2 worm cellular contexts compared by ENCODE assay signal in the genomic region with DNA sequence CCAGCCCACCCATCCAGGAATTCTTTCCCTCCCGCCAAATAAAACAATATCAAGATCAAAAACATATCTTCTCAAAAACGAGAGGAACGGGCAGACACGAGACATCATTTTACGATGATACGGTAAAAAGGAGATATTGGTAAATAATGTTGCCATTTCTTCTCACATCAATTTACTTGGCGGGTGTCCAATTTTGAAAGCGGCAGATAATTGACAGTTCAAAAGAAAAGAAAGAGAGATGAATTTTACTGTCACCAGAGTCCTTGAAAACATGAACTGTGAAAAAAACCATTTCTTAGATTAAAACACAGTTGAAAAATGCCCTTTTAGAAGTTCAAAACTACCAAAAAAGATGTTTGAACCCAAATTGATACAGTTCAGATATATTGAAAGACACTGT.
TF ChIP-seq lines count a peak whose summit lies in the region.

No protein-coding gene starts in this region.

TF ChIP-seq in whole organism, L1 larva, 84 proteins besides CTCF, POLR2A, EP300 and RAD21 (continued from another document):
- TF ChIP-seq nhr-77 (tag; optimal IDR thresholded peaks at IDR 0.05; lab: Kevin White, UChicago) = no peak
- TF ChIP-seq mef-2 (tag; optimal IDR thresholded peaks at IDR 0.05; lab: Kevin White, UChicago) = no peak
- no peak for TF ChIP-seq irx-1 (tag; optimal IDR thresholded peaks at IDR 0.05; lab: Kevin White, UChicago)
- TF ChIP-seq F16B12.6 (tag; optimal IDR thresholded peaks at IDR 0.05; lab: Kevin White, UChicago) = no peak
- peak; percentile 5 for TF ChIP-seq rnt-1 (tag; optimal IDR thresholded peaks at IDR 0.05; lab: Kevin White, UChicago)
- TF ChIP-seq C16A3.4 (tag; optimal IDR thresholded peaks at IDR 0.05; lab: Kevin White, UChicago) = no peak
- TF ChIP-seq unc-130 (tag; optimal IDR thresholded peaks at IDR 0.05; lab: Kevin White, UChicago) = no peak
- peak in 1 of 2 experiments; percentile 23 for TF ChIP-seq lsy-2 (tag; optimal IDR thresholded peaks at IDR 0.05; lab: Kevin White, UChicago)
- TF ChIP-seq aly-2 (tag; optimal IDR thresholded peaks at IDR 0.05; lab: Kevin White, UChicago) = no peak
- TF ChIP-seq nhr-19 (GFP tag; conservative IDR thresholded peaks at IDR 0.05; lab: Robert Waterston, UW) = peak; percentile 12; the same call in 1 of the 2 replicates
- peak; percentile 67 for TF ChIP-seq nhr-71 (tag; optimal IDR thresholded peaks at IDR 0.05; lab: Kevin White, UChicago)
- no peak for TF ChIP-seq lin-35 (GFP tag; optimal IDR thresholded peaks at IDR 0.05; lab: Kevin White, UChicago)
- no peak for TF ChIP-seq ceh-82 (tag; optimal IDR thresholded peaks at IDR 0.05; lab: Kevin White, UChicago)
- TF ChIP-seq elt-3 (tag; optimal IDR thresholded peaks at IDR 0.05; lab: Kevin White, UChicago) = peak in 2 of 6 experiments; percentile 25 to 50
- no peak for TF ChIP-seq swsn-7 (tag; optimal IDR thresholded peaks at IDR 0.05; lab: Kevin White, UChicago)
- no peak for TF ChIP-seq ceh-90 (tag; optimal IDR thresholded peaks at IDR 0.05; lab: Kevin White, UChicago)
- no peak for TF ChIP-seq nhr-11 (tag; optimal IDR thresholded peaks at IDR 0.05; lab: Kevin White, UChicago)
- no peak for TF ChIP-seq hlh-17 (GFP tag; optimal IDR thresholded peaks at IDR 0.05; lab: Kevin White, UChicago; ENCODE audit: borderline replicate concordance)
- peak; percentile 76 for TF ChIP-seq mep-1 (tag; optimal IDR thresholded peaks at IDR 0.05; lab: Kevin White, UChicago)
- TF ChIP-seq hpl-2 (GFP tag; optimal IDR thresholded peaks at IDR 0.05; lab: Kevin White, UChicago) = no peak
- TF ChIP-seq lin-14 (GFP tag; optimal IDR thresholded peaks at IDR 0.05; lab: Kevin White, UChicago) = peak; percentile 83
- TF ChIP-seq ceh-88 (GFP tag; IDR thresholded peaks at IDR 0.05; lab: Robert Waterston, UW) = no peak
- no peak for TF ChIP-seq alr-1 (tag; optimal IDR thresholded peaks at IDR 0.05; lab: Kevin White, UChicago; ENCODE audit: borderline replicate concordance)
- TF ChIP-seq nhr-85 (tag; lab: Kevin White, UChicago) = peak; percentile 96
- TF ChIP-seq mab-9 (GFP tag; IDR thresholded peaks at IDR 0.05; lab: Robert Waterston, UW) = no peak
- no peak for TF ChIP-seq ets-5 (GFP tag; IDR thresholded peaks at IDR 0.05; lab: Robert Waterston, UW)
- TF ChIP-seq fkh-4 (tag; optimal IDR thresholded peaks at IDR 0.05; lab: Kevin White, UChicago; ENCODE audit: borderline replicate concordance) = no peak
- peak; percentile 66 for TF ChIP-seq blmp-1 (tag; optimal IDR thresholded peaks at IDR 0.05; lab: Kevin White, UChicago)
- no peak for TF ChIP-seq sox-4 (tag; optimal IDR thresholded peaks at IDR 0.05; lab: Kevin White, UChicago)

TF ChIP-seq in whole organism, L2 larva, 48 proteins besides CTCF, POLR2A, EP300 and RAD21 (continued from another document):
- TF ChIP-seq nhr-129 (tag; optimal IDR thresholded peaks at IDR 0.05; lab: Kevin White, UChicago) (no peak), sma-3 (GFP tag; optimal IDR thresholded peaks at IDR 0.05; lab: Kevin White, UChicago) (peak; percentile 44), lin-13 (GFP tag; optimal IDR thresholded peaks at IDR 0.05; lab: Kevin White, UChicago) (peak; percentile 6), skn-1 (tag; optimal IDR thresholded peaks at IDR 0.05; lab: Kevin White, UChicago) (no peak), fos-1 (tag; optimal IDR thresholded peaks at IDR 0.05; lab: Kevin White, UChicago) (peak; percentile 29), gmeb-1 (tag; optimal IDR thresholded peaks at IDR 0.05; lab: Kevin White, UChicago) (no peak), crh-2 (tag; optimal IDR thresholded peaks at IDR 0.05; lab: Kevin White, UChicago) (peak; percentile 38), nhr-12 (tag; optimal IDR thresholded peaks at IDR 0.05; lab: Kevin White, UChicago) (no peak), blmp-1 (tag; optimal IDR thresholded peaks at IDR 0.05; lab: Kevin White, UChicago; ENCODE audit: insufficient read depth) (peak; percentile 54), unc-62 (GFP tag; optimal IDR thresholded peaks at IDR 0.05; lab: Kevin White, UChicago) (no peak), ZK546.5 (tag; optimal IDR thresholded peaks at IDR 0.05; lab: Kevin White, UChicago) (no peak), elt-1 (tag; optimal IDR thresholded peaks at IDR 0.05; lab: Kevin White, UChicago) (no peak), lin-11 (tag; optimal IDR thresholded peaks at IDR 0.05; lab: Kevin White, UChicago) (no peak), lsy-2 (tag; optimal IDR thresholded peaks at IDR 0.05; lab: Kevin White, UChicago) (peak in 1 of 2 experiments; percentile 14), lin-39 (tag; optimal IDR thresholded peaks at IDR 0.05; lab: Kevin White, UChicago) (no peak), zag-1 (tag; optimal IDR thresholded peaks at IDR 0.05; lab: Kevin White, UChicago) (no peak), mbf-1 (tag; optimal IDR thresholded peaks at IDR 0.05; lab: Kevin White, UChicago) (no peak), unc-55 (GFP tag; optimal IDR thresholded peaks at IDR 0.05; lab: Kevin White, UChicago) (no peak), mab-5 (tag; optimal IDR thresholded peaks at IDR 0.05; lab: Kevin White, UChicago) (no peak), F13H6.1 (tag; optimal IDR thresholded peaks at IDR 0.05; lab: Kevin White, UChicago) (no peak), sma-9 (GFP tag; optimal IDR thresholded peaks at IDR 0.05; lab: Kevin White, UChicago) (peak; percentile 44), sma-9 (tag; optimal IDR thresholded peaks at IDR 0.05; lab: Kevin White, UChicago) (no peak), aly-2 (tag; optimal IDR thresholded peaks at IDR 0.05; lab: Kevin White, UChicago) (no peak), nhr-23 (tag; optimal IDR thresholded peaks at IDR 0.05; lab: Kevin White, UChicago) (no peak), mdl-1 (tag; optimal IDR thresholded peaks at IDR 0.05; lab: Kevin White, UChicago) (no peak), nhr-25 (tag; optimal IDR thresholded peaks at IDR 0.05; lab: Kevin White, UChicago) (peak; percentile 86), nhr-237 (tag; optimal IDR thresholded peaks at IDR 0.05; lab: Kevin White, UChicago) (no peak), nhr-6 (tag; optimal IDR thresholded peaks at IDR 0.05; lab: Kevin White, UChicago) (no peak), nhr-11 (tag; optimal IDR thresholded peaks at IDR 0.05; lab: Kevin White, UChicago) (no peak), nhr-77 (tag; optimal IDR thresholded peaks at IDR 0.05; lab: Kevin White, UChicago) (no peak)
TF ChIP-seq in whole organism, L2 larva: peak in this region for 11.
